Worm (Caenorhabditis elegans): ENCODE results near the gene sre-35.

sre-35 gene

DNA sequence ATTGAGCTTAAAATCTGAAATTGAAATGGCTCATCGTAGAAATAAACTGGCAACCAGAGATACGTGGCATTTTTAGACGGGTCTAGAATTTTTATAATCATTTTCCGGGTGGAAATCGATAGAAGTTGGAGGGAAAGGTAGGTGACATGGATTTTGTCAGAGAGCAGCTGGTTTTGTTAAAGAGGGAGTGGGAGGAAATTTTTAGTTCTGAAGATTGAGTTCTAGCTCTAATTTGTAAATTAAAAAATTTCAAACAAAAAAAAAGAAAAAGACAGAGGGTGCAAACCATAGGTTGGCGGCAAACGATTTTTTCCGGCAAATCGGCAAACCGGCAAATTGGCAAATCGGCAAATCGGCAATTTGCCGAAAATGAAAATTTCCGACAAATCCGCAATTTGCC is 4.0 kb upstream of the sre-35 start, which contains the start of gene sre-32:
Gene sre-32, minus strand, starts transcription at position 101 of the 400 bp plus-strand sequence.
- no peak for TF ChIP-seq F49E8.2 (tag; optimal IDR thresholded peaks at IDR 0.05; ENCODE audit: borderline replicate concordance)
- TF ChIP-seq spr-3 (GFP tag; optimal IDR thresholded peaks at IDR 0.05) = no peak
- no peak for TF ChIP-seq ctbp-1 (GFP tag; IDR thresholded peaks at IDR 0.05)
- TF ChIP-seq mes-2 (tag; optimal IDR thresholded peaks at IDR 0.05; ENCODE audit: poor library complexity, severe bottlenecking) = no peak
- no peak for TF ChIP-seq Y48G9A.11 (GFP tag; IDR thresholded peaks at IDR 0.05)
- no peak for TF ChIP-seq mdl-1 (tag; optimal IDR thresholded peaks at IDR 0.05)
- no peak for TF ChIP-seq fkh-10 (GFP tag; optimal IDR thresholded peaks at IDR 0.05)
- no peak for TF ChIP-seq lim-7 (GFP tag; IDR thresholded peaks at IDR 0.05)
- TF ChIP-seq lin-15B (tag; optimal IDR thresholded peaks at IDR 0.05) = no peak
- no peak for TF ChIP-seq spr-1 (tag; optimal IDR thresholded peaks at IDR 0.05)
- TF ChIP-seq set-16 (GFP tag; IDR thresholded peaks at IDR 0.05) = no peak

- TF ChIP-seq lin-15B (tag; optimal IDR thresholded peaks at IDR 0.05) = no peak
- no peak for TF ChIP-seq dmd-6 (GFP tag; IDR thresholded peaks at IDR 0.05)
- no peak for TF ChIP-seq lin-29 (GFP tag; IDR thresholded peaks at IDR 0.05)
- TF ChIP-seq Y5F2A.4 (GFP tag; optimal IDR thresholded peaks at IDR 0.05) = no peak
- TF ChIP-seq F26F4.8 (GFP tag; conservative IDR thresholded peaks at IDR 0.05) = no peak
- no peak for TF ChIP-seq nhr-25 (tag; optimal IDR thresholded peaks at IDR 0.05; ENCODE audit: borderline replicate concordance, insufficient read depth)
- no peak for TF ChIP-seq ceh-62 (tag; optimal IDR thresholded peaks at IDR 0.05)
- no peak for TF ChIP-seq skn-1 (tag; optimal IDR thresholded peaks at IDR 0.05)
- TF ChIP-seq mep-1 (tag; optimal IDR thresholded peaks at IDR 0.05) = no peak
- no peak for TF ChIP-seq R02D3.7 (tag; optimal IDR thresholded peaks at IDR 0.05)
- no peak for TF ChIP-seq ceh-20 (GFP tag; IDR thresholded peaks at IDR 0.05)
- no peak for TF ChIP-seq nhr-10 (tag; optimal IDR thresholded peaks at IDR 0.05)
- no peak for TF ChIP-seq unc-62 (GFP tag; optimal IDR thresholded peaks at IDR 0.05 in 1 of 2)
- TF ChIP-seq unc-62 (tag; optimal IDR thresholded peaks at IDR 0.05) = no peak
These were observed 2.8 kb downstream of the sre-35 start, which contains the start of gene sre-34 for ce11 chrII:12449849-12450248. TSS of gene sre-34 (plus strand) at chrII:12450149.

DNA sequence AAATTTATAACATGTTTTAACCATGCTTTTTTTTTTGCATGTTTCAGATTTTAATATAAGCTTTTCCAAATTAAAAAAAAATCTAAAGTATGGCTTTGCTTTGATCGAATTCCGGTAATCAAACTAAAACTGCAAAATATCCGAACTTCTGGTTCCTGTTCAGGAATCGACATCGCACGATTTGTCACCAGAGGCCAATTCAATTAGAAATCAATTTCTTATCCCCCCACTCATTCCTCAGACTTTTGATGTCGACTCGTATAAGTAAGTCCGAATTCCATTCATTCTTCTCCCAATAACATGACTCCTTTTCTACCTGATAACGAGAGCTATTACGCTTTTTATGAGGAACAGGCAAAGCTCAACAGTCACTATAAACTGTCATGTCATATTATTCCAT is 4.4 kb downstream of the sre-35 start, which contains the start of gene srh-27:
Gene srh-27, plus strand, starts transcription at position 301 of the 400 bp plus-strand sequence.
- TF ChIP-seq nhr-42 (GFP tag; IDR thresholded peaks at IDR 0.05) (no peak), madf-9 (GFP tag; conservative IDR thresholded peaks at IDR 0.05) (no peak), nhr-111 (GFP tag; optimal IDR thresholded peaks at IDR 0.05) (no peak), nhr-237 (tag; optimal IDR thresholded peaks at IDR 0.05) (no peak), saeg-2 (GFP tag; IDR thresholded peaks at IDR 0.05) (no peak), F44E2.7 (GFP tag; IDR thresholded peaks at IDR 0.05) (no peak), D1046.2 (GFP tag; IDR thresholded peaks at IDR 0.05) (no peak), nhr-41 (GFP tag; IDR thresholded peaks at IDR 0.05) (no peak), nhr-76 (tag; optimal IDR thresholded peaks at IDR 0.05) (no peak), ceh-82 (tag; optimal IDR thresholded peaks at IDR 0.05) (no peak), mes-2 (tag; optimal IDR thresholded peaks at IDR 0.05; ENCODE audit: poor library complexity, severe bottlenecking) (no peak), ama-1 (optimal IDR thresholded peaks at IDR 0.05) (no peak), vab-7 (GFP tag; IDR thresholded peaks at IDR 0.05) (no peak), Y75B8A.6 (GFP tag; IDR thresholded peaks at IDR 0.05) (no peak), pqm-1 (tag; optimal IDR thresholded peaks at IDR 0.05) (no peak)

Data from whole organism, L4 larva.